Worm (Caenorhabditis elegans) whole organism, mixed stage, embryonic: Measurements from ENCODE around the gene arrd-19.

Source experiments
- flh-1 ChIP-seq: fragments of 200-800 bp; sonication (Bioruptor generic); optimal IDR thresholded peaks from 2 replicates; lab custom pipeline; 2018; ENCODE audit warnings: mild to moderate bottlenecking, missing genetic modification characterization, moderate library complexity, missing compliant biosample characterization
- lin-13 ChIP-seq: fragments of 150-350 bp; optimal IDR thresholded peaks from 2 replicates; lab custom pipeline; 2014; ENCODE audit warnings: missing biosample characterization, missing genetic modification characterization
- mep-1 ChIP-seq: fragments of 150-350 bp; optimal IDR thresholded peaks from 2 replicates; lab custom pipeline; 2017; ENCODE audit warnings: missing biosample characterization, missing genetic modification reagents, missing genetic modification characterization, inconsistent platforms
- nhr-28 ChIP-seq: fragments of 150-350 bp; optimal IDR thresholded peaks from 2 replicates; lab custom pipeline; 2014; ENCODE audit warnings: missing biosample characterization, missing genetic modification characterization
- nhr-76 ChIP-seq: sonication (generic microtip); optimal IDR thresholded peaks from 2 replicates; lab custom pipeline; 2017; ENCODE audit warnings: missing biosample characterization, missing genetic modification characterization
- unc-62 ChIP-seq: fragments of 150-350 bp; optimal IDR thresholded peaks from 2 replicates; lab custom pipeline; 2014; ENCODE audit warnings: missing biosample characterization, missing genetic modification reagents, missing genetic modification characterization

- TF ChIP-seq flh-1 (GFP tag; lab: Kevin White, UChicago) (no peak), nhr-76 (tag; lab: Kevin White, UChicago) (no peak), lin-13 (tag; lab: Kevin White, UChicago) (no peak), nhr-28 (tag; lab: Kevin White, UChicago) (no peak), mep-1 (no peak), unc-62 (GFP tag; lab: Kevin White, UChicago) (no peak)
Measured at ce11 chrV:3318975-3319374, 3.7 kb upstream of the arrd-19 start, which contains the start of gene F35F10.13.
